Fruit fly (Drosophila melanogaster): ENCODE measurements around the gene CG32573.

Gene CG32573

dm6 chrX:16637594-16638485 lies 13.3 kb upstream of the CG32573 start, which contains the start of gene RpS19a (continued):
- TF ChIP-seq CG10669 (GFP tag; optimal IDR thresholded peaks at IDR 0.05) (peak; percentile 74), CG6163 (GFP tag; IDR thresholded peaks at IDR 0.05) (peak; percentile 83), acj6 (GFP tag; optimal IDR thresholded peaks at IDR 0.05) (peak; percentile 41), CG8319 (GFP tag; optimal IDR thresholded peaks at IDR 0.05) (peak; percentile 42), CG10631 (GFP tag; optimal IDR thresholded peaks at IDR 0.05) (peak; percentile 39), Sox15 (GFP tag; optimal IDR thresholded peaks at IDR 0.05) (no peak), achi (GFP tag; optimal IDR thresholded peaks at IDR 0.05) (peak; percentile 56), CG1621 (tag; optimal IDR thresholded peaks at IDR 0.05) (peak; percentile 56), eg (GFP tag; IDR thresholded peaks at IDR 0.05) (peak; percentile 73), CG7368 (GFP tag; optimal IDR thresholded peaks at IDR 0.05) (peak; percentile 73), fd85E (GFP tag; optimal IDR thresholded peaks at IDR 0.05) (peak; percentile 58), Lpt (GFP tag; optimal IDR thresholded peaks at IDR 0.05) (peak; percentile 11), CG8119 (GFP tag; IDR thresholded peaks at IDR 0.05) (no peak), Blimp-1 (GFP tag; optimal IDR thresholded peaks at IDR 0.05) (peak; percentile 74), cyc (GFP tag; optimal IDR thresholded peaks at IDR 0.05) (peak; percentile 50)

- TF ChIP-seq eg (GFP tag; IDR thresholded peaks at IDR 0.05) (peak; percentile 95), dac (GFP tag; optimal IDR thresholded peaks at IDR 0.05) (peak; percentile 69), CG6792 (GFP tag; optimal IDR thresholded peaks at IDR 0.05) (peak; percentile 68), CG6276 (GFP tag; optimal IDR thresholded peaks at IDR 0.05) (peak; percentile 58), CG15336 (GFP tag; IDR thresholded peaks at IDR 0.05) (peak; percentile 83), Hr38 (GFP tag; optimal IDR thresholded peaks at IDR 0.05) (no peak), svp (GFP tag) (peak; percentile 94), acj6 (GFP tag; optimal IDR thresholded peaks at IDR 0.05) (peak; percentile 75), CG6854 (GFP tag; optimal IDR thresholded peaks at IDR 0.05) (no peak), Ets96B (tag; optimal IDR thresholded peaks at IDR 0.05) (peak; percentile 54), pdm3 (GFP tag; optimal IDR thresholded peaks at IDR 0.05) (peak; percentile 87), CG10631 (GFP tag; optimal IDR thresholded peaks at IDR 0.05) (peak; percentile 81), CG8319 (GFP tag; optimal IDR thresholded peaks at IDR 0.05) (peak; percentile 52), OdsH (GFP tag; optimal IDR thresholded peaks at IDR 0.05) (peak; percentile 80), CG34406 (GFP tag; optimal IDR thresholded peaks at IDR 0.05) (peak; percentile 66), CG32006 (GFP tag; optimal IDR thresholded peaks at IDR 0.05) (peak; percentile 87), CG3919 (GFP tag; optimal IDR thresholded peaks at IDR 0.05) (peak; percentile 85), Lpt (GFP tag; optimal IDR thresholded peaks at IDR 0.05) (peak; percentile 70), Sox15 (GFP tag; optimal IDR thresholded peaks at IDR 0.05) (peak; percentile 85), Eip93F (GFP tag; optimal IDR thresholded peaks at IDR 0.05) (peak; percentile 70), Sox102F (GFP tag; optimal IDR thresholded peaks at IDR 0.05) (peak; percentile 42), Hr4 (GFP tag; optimal IDR thresholded peaks at IDR 0.05) (peak; percentile 53), CG8119 (GFP tag; IDR thresholded peaks at IDR 0.05) (peak; percentile 81), salr (GFP tag; optimal IDR thresholded peaks at IDR 0.05) (peak; percentile 71 to 81), Ets21C (GFP tag; optimal IDR thresholded peaks at IDR 0.05) (peak; percentile 79), spab (GFP tag; optimal IDR thresholded peaks at IDR 0.05) (peak; percentile 48), dsx (GFP tag; optimal IDR thresholded peaks at IDR 0.05; ENCODE audit: poor library complexity, severe bottlenecking) (peak; percentile 28), CG31627 (GFP tag; optimal IDR thresholded peaks at IDR 0.05) (peak; percentile 91), CG4318 (GFP tag; optimal IDR thresholded peaks at IDR 0.05) (peak; percentile 78), Sox14 (GFP tag; optimal IDR thresholded peaks at IDR 0.05) (peak; percentile 82), CG7368 (GFP tag; optimal IDR thresholded peaks at IDR 0.05) (peak; percentile 29), Eip75B (GFP tag; optimal IDR thresholded peaks at IDR 0.05) (peak; percentile 80), fkh (GFP tag; optimal IDR thresholded peaks at IDR 0.05) (no peak), CG3032 (tag; optimal IDR thresholded peaks at IDR 0.05) (peak; percentile 73), lz (GFP tag; optimal IDR thresholded peaks at IDR 0.05) (peak; percentile 83), vri (GFP tag; optimal IDR thresholded peaks at IDR 0.05) (peak; percentile 20), Met (GFP tag; optimal IDR thresholded peaks at IDR 0.05) (peak; percentile 75), Blimp-1 (GFP tag; optimal IDR thresholded peaks at IDR 0.05) (peak; percentile 16), cyc (GFP tag; optimal IDR thresholded peaks at IDR 0.05) (peak; percentile 89), topi (GFP tag; optimal IDR thresholded peaks at IDR 0.05) (peak; percentile 80)
Observed at dm6 chrX:16640260-16641100, 10.7 kb upstream of the CG32573 start, which contains the start of the genes SNRPG and mthl1. TSS of gene SNRPG (minus strand) at chrX:16640419. TSS of gene mthl1 (plus strand) at chrX:16640968.

Data from whole organism, prepupa.